Worm (Caenorhabditis elegans): Measurements from ENCODE around the gene H23L24.4.

ce11 chrIV:8754146-8754545 lies 48.7 kb upstream of the H23L24.4 start:
- TF ChIP-seq nhr-237 (tag; optimal IDR thresholded peaks at IDR 0.05), result no peak
- no peak for TF ChIP-seq F16B12.6 (tag; optimal IDR thresholded peaks at IDR 0.05)
- no peak for TF ChIP-seq unc-98 (GFP tag; IDR thresholded peaks at IDR 0.05)
- TF ChIP-seq hpl-2 (GFP tag; optimal IDR thresholded peaks at IDR 0.05), result no peak
- TF ChIP-seq ceh-63 (GFP tag; optimal IDR thresholded peaks at IDR 0.05), result no peak
